Fruit fly (Drosophila melanogaster) whole organism: Measurements from ENCODE around the gene CG13920.
A peak's percentile ranks its signal among the peaks of the same experiment; 100 is the strongest.

Source experiments
- CG8478 ChIP-seq: fragments of >200 bp; optimal IDR thresholded peaks from 2 replicates; lab custom pipeline; 2018; ENCODE audit warnings: inconsistent platforms
- Dll ChIP-seq: fragments of >200 bp; optimal IDR thresholded peaks from 2 replicates; lab custom pipeline; 2017
- EcR ChIP-seq, 2 experiments: fragments of >200 bp; optimal IDR thresholded peaks; 2 replicates each; lab custom pipeline; 2017; ENCODE audit warnings: missing biosample characterization in 2 of 2, missing genetic modification characterization in 2 of 2, missing genetic modification reagents in 2 of 2
- pan ChIP-seq: fragments of >200 bp; optimal IDR thresholded peaks from 2 replicates; lab custom pipeline; 2017
- psq ChIP-seq: fragments of >200 bp; optimal IDR thresholded peaks from 2 replicates; lab custom pipeline; 2017
- usp ChIP-seq: fragments of >200 bp; optimal IDR thresholded peaks from 2 replicates; lab custom pipeline; 2017; ENCODE audit warnings: missing biosample characterization, missing genetic modification characterization, mixed read lengths

Gene CG13920

DNA sequence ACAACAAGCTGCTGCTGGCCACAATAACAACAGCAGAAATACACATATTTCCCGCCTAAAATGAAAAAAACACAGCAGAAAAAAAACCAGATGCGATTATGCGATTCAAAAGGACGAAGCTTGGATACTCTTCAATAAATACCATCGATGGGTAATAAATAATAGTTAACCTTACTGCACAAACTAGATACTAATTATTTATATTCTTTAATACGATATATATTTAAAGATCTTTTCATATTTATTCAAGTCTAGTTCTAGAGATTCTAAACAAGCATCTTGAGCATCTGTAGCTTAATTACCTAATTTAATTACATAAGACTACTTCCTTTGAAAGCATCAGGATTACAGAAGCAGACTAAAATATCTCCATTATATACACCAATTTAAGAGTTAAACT, 39.4 kb downstream of the CG13920 start:
- TF ChIP-seq CG8478 (lab: Kevin White, UChicago) (no peak), Dll (lab: Kevin White, UChicago) (no peak), psq (no peak), pan (no peak), EcR (GFP tag; optimal IDR thresholded peaks at IDR 0.05; lab: Kevin White, UChicago) (no peak), usp (GFP tag; lab: Kevin White, UChicago) (no peak)

DNA sequence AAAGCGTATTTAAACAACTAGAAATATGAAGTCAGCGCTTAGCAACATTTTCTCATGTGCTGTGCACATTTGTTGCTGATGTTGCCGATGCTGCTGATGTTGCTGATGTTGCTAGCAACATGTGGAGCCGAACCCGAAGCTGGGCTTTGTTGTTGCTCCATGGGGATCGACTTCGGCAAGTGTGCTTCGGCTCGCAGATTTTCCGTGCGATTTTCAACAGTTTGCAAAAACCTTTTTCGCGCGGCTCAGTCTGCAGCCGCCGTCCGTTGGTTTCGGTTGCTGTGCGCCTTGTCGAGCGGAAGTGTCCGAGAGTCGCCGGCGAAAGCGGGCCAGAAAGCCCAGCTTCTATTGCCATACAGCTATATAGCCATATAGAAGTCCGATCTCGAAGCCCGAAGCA, 39.8 kb downstream of the CG13920 start:
- TF ChIP-seq CG8478 (lab: Kevin White, UChicago), result no peak
- TF ChIP-seq psq, result no peak
- no peak for TF ChIP-seq EcR (GFP tag; optimal IDR thresholded peaks at IDR 0.05; lab: Kevin White, UChicago)
- TF ChIP-seq usp (GFP tag; lab: Kevin White, UChicago), result no peak
- TF ChIP-seq pan, result no peak
- no peak for TF ChIP-seq Dll (lab: Kevin White, UChicago)

dm6 chr3L:1690727-1691413, 42.1 kb downstream of the CG13920 start:
- no peak for TF ChIP-seq Dll (lab: Kevin White, UChicago)
- no peak for TF ChIP-seq psq
- TF ChIP-seq CG8478 (lab: Kevin White, UChicago), result no peak

dm6 chr3L:1692122-1692786, 43.5 kb downstream of the CG13920 start:
- TF ChIP-seq EcR (GFP tag; optimal IDR thresholded peaks at IDR 0.05; lab: Kevin White, UChicago) (peak in 1 of 2 experiments; percentile 18), psq (no peak)

DNA sequence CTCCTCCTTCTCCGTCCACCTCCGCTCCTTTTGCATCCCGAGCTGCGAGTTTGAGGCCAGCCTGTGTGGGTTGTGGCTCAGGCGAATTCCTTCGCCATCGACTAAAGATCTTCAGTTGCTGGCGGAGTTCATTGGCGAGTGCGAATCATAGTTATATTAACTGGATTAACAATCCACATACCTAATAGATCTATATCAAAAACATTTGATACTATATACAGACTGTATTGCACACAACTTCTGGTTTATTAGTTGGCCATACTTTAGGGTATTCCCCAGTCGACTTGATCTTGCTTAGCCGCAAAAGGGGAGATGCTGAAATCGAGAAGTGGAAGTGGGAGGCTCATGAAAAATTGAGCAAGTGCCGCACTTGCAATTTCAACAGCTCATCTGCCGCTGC, 44.1 kb downstream of the CG13920 start:
- no peak for TF ChIP-seq Dll (lab: Kevin White, UChicago)
- no peak for TF ChIP-seq pan
- no peak for TF ChIP-seq CG8478 (lab: Kevin White, UChicago)
- TF ChIP-seq psq, result no peak
- no peak for TF ChIP-seq usp (GFP tag; lab: Kevin White, UChicago)
- no peak for TF ChIP-seq EcR (GFP tag; optimal IDR thresholded peaks at IDR 0.05; lab: Kevin White, UChicago)

dm6 chr3L:1694317-1694716, 45.6 kb downstream of the CG13920 start, which contains the start of gene CG12011:
Gene CG12011 (plus strand): TSS chr3L:1694617.
- TF ChIP-seq pan, result no peak
- TF ChIP-seq CG8478 (lab: Kevin White, UChicago), result no peak
- TF ChIP-seq Dll (lab: Kevin White, UChicago), result no peak
- no peak for TF ChIP-seq EcR (GFP tag; optimal IDR thresholded peaks at IDR 0.05; lab: Kevin White, UChicago)
- no peak for TF ChIP-seq psq
- TF ChIP-seq usp (GFP tag; lab: Kevin White, UChicago), result no peak
